Worm (Caenorhabditis elegans) whole organism, late embryonic: ENCODE results near the gene acd-4.

Source experiments
- C08G9.2 ChIP-seq: sonication (generic microtip); optimal IDR thresholded peaks from 2 replicates; lab custom pipeline; 2016; ENCODE audit warnings: mild to moderate bottlenecking, missing genetic modification characterization, moderate library complexity, missing compliant biosample characterization
- F13H6.1 ChIP-seq: sonication (generic microtip); optimal IDR thresholded peaks from 2 replicates; lab custom pipeline; 2016; ENCODE audit warnings: missing genetic modification characterization, missing compliant biosample characterization
- K02D7.2 ChIP-seq: sonication (generic microtip); optimal IDR thresholded peaks from 2 replicates; lab custom pipeline; 2017; ENCODE audit warnings: mild to moderate bottlenecking, missing genetic modification characterization, missing compliant biosample characterization
- K09A11.1 ChIP-seq: sonication (generic microtip); optimal IDR thresholded peaks from 2 replicates; lab custom pipeline; 2017; ENCODE audit warnings: antibody characterized with exemption, mild to moderate bottlenecking, missing genetic modification characterization, missing compliant biosample characterization; ENCODE audit not compliant: insufficient read depth
- Y22D7AL.16 ChIP-seq: sonication (generic microtip); optimal IDR thresholded peaks from 2 replicates; lab custom pipeline; 2016; ENCODE audit warnings: missing genetic modification characterization, missing compliant biosample characterization
- ama-1 ChIP-seq: fragments of 150-350 bp; optimal IDR thresholded peaks from 2 replicates; lab custom pipeline; 2014
- ceh-18 ChIP-seq: sonication (generic microtip); optimal IDR thresholded peaks from 2 replicates; lab custom pipeline; 2016; ENCODE audit warnings: missing genetic modification characterization, missing compliant biosample characterization
- ceh-2 ChIP-seq: sonication (generic microtip); optimal IDR thresholded peaks from 2 replicates; lab custom pipeline; 2016; ENCODE audit warnings: missing genotype, missing genetic modification characterization, missing compliant biosample characterization
- ceh-31 ChIP-seq: sonication (generic microtip); optimal IDR thresholded peaks from 2 replicates; lab custom pipeline; 2016; ENCODE audit warnings: missing genetic modification characterization, missing compliant biosample characterization
- ceh-45 ChIP-seq: fragments of 200-800 bp; sonication (Bioruptor generic); IDR thresholded peaks from 2 replicates; pipeline ENCODE4 v1.3.6; 2022; ENCODE audit warnings: missing genetic modification reagents, missing genetic modification characterization, missing compliant biosample characterization
- ceh-48 ChIP-seq: sonication (generic microtip); optimal IDR thresholded peaks from 2 replicates; lab custom pipeline; 2016; ENCODE audit warnings: missing genetic modification characterization, inconsistent platforms, missing compliant biosample characterization
- che-1 ChIP-seq: sonication (generic microtip); optimal IDR thresholded peaks from 2 replicates; lab custom pipeline; 2016; ENCODE audit warnings: mild to moderate bottlenecking, missing genetic modification characterization, missing compliant biosample characterization
- dve-1 ChIP-seq: sonication (generic microtip); optimal IDR thresholded peaks from 2 replicates; lab custom pipeline; 2017; ENCODE audit warnings: antibody characterized with exemption, mild to moderate bottlenecking, missing genetic modification characterization, missing compliant biosample characterization
- ets-4 ChIP-seq: sonication (generic microtip); optimal IDR thresholded peaks from 2 replicates; lab custom pipeline; 2016; ENCODE audit warnings: missing genetic modification characterization, missing compliant biosample characterization
- fax-1 ChIP-seq: sonication (generic microtip); optimal IDR thresholded peaks from 2 replicates; lab custom pipeline; 2016; ENCODE audit warnings: missing genotype, missing genetic modification characterization, missing compliant biosample characterization
- fkh-6 ChIP-seq: sonication (generic microtip); optimal IDR thresholded peaks from 2 replicates; lab custom pipeline; 2016; ENCODE audit warnings: missing genetic modification characterization, missing compliant biosample characterization
- hlh-30 ChIP-seq: sonication (generic microtip); optimal IDR thresholded peaks from 2 replicates; lab custom pipeline; 2017; ENCODE audit warnings: antibody characterized with exemption, missing genetic modification characterization, missing compliant biosample characterization; ENCODE audit not compliant: insufficient read depth
- hlh-6 ChIP-seq: sonication (generic microtip); optimal IDR thresholded peaks from 2 replicates; lab custom pipeline; 2016; ENCODE audit warnings: missing genotype, missing genetic modification characterization, missing compliant biosample characterization
- hlh-8 ChIP-seq: sonication (generic microtip); optimal IDR thresholded peaks from 2 replicates; lab custom pipeline; 2016; ENCODE audit warnings: missing genotype, missing genetic modification characterization, missing compliant biosample characterization
- lim-6 ChIP-seq: sonication (generic microtip); optimal IDR thresholded peaks from 2 replicates; lab custom pipeline; 2016; ENCODE audit warnings: missing genetic modification characterization, missing compliant biosample characterization
- mec-3 ChIP-seq: sonication (generic microtip); optimal IDR thresholded peaks from 2 replicates; lab custom pipeline; 2016; ENCODE audit warnings: borderline replicate concordance, missing genetic modification characterization, missing compliant biosample characterization
- nfya-1 ChIP-seq: sonication (generic microtip); optimal IDR thresholded peaks from 2 replicates; lab custom pipeline; 2017; ENCODE audit warnings: missing genetic modification characterization, mild to moderate bottlenecking, missing compliant biosample characterization, antibody characterized with exemption, moderate library complexity
- npax-4 ChIP-seq: sonication (generic microtip); optimal IDR thresholded peaks from 2 replicates; lab custom pipeline; 2016; ENCODE audit warnings: missing genetic modification characterization, missing compliant biosample characterization
- odd-2 ChIP-seq: sonication (generic microtip); optimal IDR thresholded peaks from 2 replicates; lab custom pipeline; 2017; ENCODE audit warnings: antibody characterized with exemption, mild to moderate bottlenecking, missing genetic modification characterization, missing compliant biosample characterization
- pag-3 ChIP-seq: sonication (generic microtip); optimal IDR thresholded peaks from 2 replicates; lab custom pipeline; 2016; ENCODE audit warnings: missing compliant biosample characterization, missing genetic modification characterization, borderline replicate concordance
- pat-9 ChIP-seq: fragments of 200-800 bp; sonication (Bioruptor generic); optimal IDR thresholded peaks from 2 replicates; lab custom pipeline; 2018; ENCODE audit warnings: mild to moderate bottlenecking, missing genetic modification characterization, moderate library complexity, missing compliant biosample characterization
- pha-4 ChIP-seq: fragments of 150-350 bp; optimal IDR thresholded peaks from 2 replicates; lab custom pipeline; 2018; ENCODE audit warnings: missing biosample characterization, missing genetic modification reagents, missing genetic modification characterization
- pqm-1 ChIP-seq: sonication (generic microtip); optimal IDR thresholded peaks from 2 replicates; lab custom pipeline; 2016; ENCODE audit warnings: missing genetic modification characterization, missing compliant biosample characterization
- ref-2 ChIP-seq: sonication (generic microtip); optimal IDR thresholded peaks from 2 replicates; lab custom pipeline; 2016; ENCODE audit warnings: missing genetic modification characterization, missing compliant biosample characterization
- sox-2 ChIP-seq: fragments of 200-800 bp; sonication (Bioruptor generic); IDR thresholded peaks from 2 replicates; pipeline ENCODE4 v1.3.6; 2022; ENCODE audit warnings: missing genetic modification reagents, missing genetic modification characterization, missing compliant biosample characterization
- tbx-2 ChIP-seq: sonication (generic microtip); optimal IDR thresholded peaks from 2 replicates; lab custom pipeline; 2016; ENCODE audit warnings: missing genetic modification characterization, missing compliant biosample characterization
- tbx-7 ChIP-seq: sonication (generic microtip); optimal IDR thresholded peaks from 2 replicates; lab custom pipeline; 2016; ENCODE audit warnings: missing genotype, missing genetic modification characterization, missing compliant biosample characterization
- ttx-3 ChIP-seq: sonication (generic microtip); optimal IDR thresholded peaks from 2 replicates; lab custom pipeline; 2016; ENCODE audit warnings: missing genetic modification reagents, missing genetic modification characterization, missing compliant biosample characterization
- unc-3 ChIP-seq, 2 experiments: fragments of 200-800 bp in 1 of 2; sonication (Bioruptor generic) in 1 of 2; sonication (generic microtip) in 1 of 2; conservative IDR thresholded peaks in 1 of 2; optimal IDR thresholded peaks in 1 of 2; 2 replicates each; pipeline versions ENCODE4 v1.3.6 to Lab custom; 2016 to 2022; ENCODE audit warnings: missing compliant biosample characterization in 2 of 2, missing genetic modification characterization in 2 of 2, missing genetic modification reagents in 1 of 2
- unc-42 ChIP-seq: sonication (generic microtip); optimal IDR thresholded peaks from 2 replicates; lab custom pipeline; 2016; ENCODE audit warnings: missing genotype, missing genetic modification characterization, missing compliant biosample characterization
- unc-86 ChIP-seq: sonication (generic microtip); optimal IDR thresholded peaks from 2 replicates; lab custom pipeline; 2016; ENCODE audit warnings: missing genetic modification characterization, missing compliant biosample characterization
- zip-5 ChIP-seq: sonication (generic microtip); optimal IDR thresholded peaks from 2 replicates; lab custom pipeline; 2016; ENCODE audit warnings: missing genetic modification characterization, missing compliant biosample characterization

The acd-4 gene

ce11 chrV:8682719-8683118, 44.7 kb downstream of the acd-4 start, which contains the start of gene cln-3.3:
TSS of gene cln-3.3 (plus strand) at chrV:8683052.
- no peak for TF ChIP-seq che-1 (tag; lab: Kevin White, UChicago)
- no peak for TF ChIP-seq lim-6 (tag; lab: Kevin White, UChicago)
- TF ChIP-seq C08G9.2 (tag; lab: Kevin White, UChicago) = no peak
- TF ChIP-seq K02D7.2 = no peak
- TF ChIP-seq K09A11.1 (tag; lab: Kevin White, UChicago) = no peak
- TF ChIP-seq pat-9 (tag; lab: Kevin White, UChicago) = no peak
- no peak for TF ChIP-seq hlh-8
- TF ChIP-seq hlh-6 = no peak
- TF ChIP-seq odd-2 (tag; lab: Kevin White, UChicago) = no peak
- TF ChIP-seq ets-4 (tag; lab: Kevin White, UChicago) = no peak
- TF ChIP-seq pqm-1 (tag; lab: Kevin White, UChicago) = no peak

ce11 chrV:8683787-8684186, 45.8 kb downstream of the acd-4 start:
- no peak for TF ChIP-seq ama-1 (lab: Kevin White, UChicago)
- no peak for TF ChIP-seq tbx-2 (tag; lab: Kevin White, UChicago)
- TF ChIP-seq sox-2 (GFP tag; lab: Robert Waterston, UW) = no peak
- TF ChIP-seq ceh-2 (tag; lab: Kevin White, UChicago) = no peak
- no peak for TF ChIP-seq C08G9.2 (tag; lab: Kevin White, UChicago)
- no peak for TF ChIP-seq ceh-45 (GFP tag; lab: Robert Waterston, UW)
- no peak for TF ChIP-seq mec-3 (tag; lab: Kevin White, UChicago)
- TF ChIP-seq Y22D7AL.16 (tag; lab: Kevin White, UChicago) = no peak
- no peak for TF ChIP-seq ceh-18
- TF ChIP-seq npax-4 = no peak
- no peak for TF ChIP-seq unc-3 (GFP tag; conservative IDR thresholded peaks at IDR 0.05; lab: Robert Waterston, UW)
- TF ChIP-seq unc-3 (tag; optimal IDR thresholded peaks at IDR 0.05; lab: Kevin White, UChicago) = no peak
- TF ChIP-seq ceh-31 (tag; lab: Kevin White, UChicago) = no peak
- TF ChIP-seq ref-2 (tag; lab: Kevin White, UChicago) = no peak
- TF ChIP-seq K02D7.2 = no peak
- no peak for TF ChIP-seq tbx-7 (tag; lab: Kevin White, UChicago)
- no peak for TF ChIP-seq ttx-3 (tag; lab: Kevin White, UChicago)
- TF ChIP-seq pha-4 (tag; lab: Kevin White, UChicago) = no peak
- TF ChIP-seq pag-3 (tag; lab: Kevin White, UChicago) = no peak
- TF ChIP-seq ceh-48 (tag; lab: Kevin White, UChicago) = no peak
- TF ChIP-seq ets-4 (tag; lab: Kevin White, UChicago) = no peak

DNA sequence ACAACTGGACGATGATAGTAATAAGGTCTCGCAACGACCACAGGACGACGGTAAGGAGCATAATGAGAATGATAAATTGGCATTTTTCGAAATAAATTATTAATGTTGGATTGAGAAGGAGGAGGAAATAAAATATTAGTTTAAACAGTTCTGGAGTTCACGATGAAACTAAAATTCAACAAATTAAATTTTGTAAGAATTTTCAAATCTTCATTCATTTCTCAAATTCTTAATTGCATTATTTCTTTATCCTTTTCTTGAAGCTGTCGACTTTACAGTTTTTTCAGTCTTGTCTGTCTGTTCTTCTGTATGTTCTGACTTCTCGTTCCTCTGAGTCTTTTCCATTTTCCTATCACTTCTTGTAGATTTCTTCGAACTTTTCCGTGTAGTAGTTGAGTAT, 48.7 kb downstream of the acd-4 start, which contains the start of gene ZC190.7:
TSS of gene ZC190.7 (minus strand) at position 101 of the 400 bp plus-strand sequence.
- TF ChIP-seq sox-2 (GFP tag; lab: Robert Waterston, UW) (no peak), zip-5 (tag; lab: Kevin White, UChicago) (no peak), dve-1 (no peak), K09A11.1 (tag; lab: Kevin White, UChicago) (no peak), lim-6 (tag; lab: Kevin White, UChicago) (no peak), nfya-1 (tag; lab: Kevin White, UChicago) (no peak), unc-42 (tag; lab: Kevin White, UChicago) (no peak), ref-2 (tag; lab: Kevin White, UChicago) (no peak), pag-3 (tag; lab: Kevin White, UChicago) (no peak), F13H6.1 (tag; lab: Kevin White, UChicago) (no peak), hlh-8 (no peak), fax-1 (tag; lab: Kevin White, UChicago) (no peak), unc-86 (tag; lab: Kevin White, UChicago) (no peak), fkh-6 (tag; lab: Kevin White, UChicago) (no peak), hlh-30 (tag; lab: Kevin White, UChicago) (no peak), ama-1 (lab: Kevin White, UChicago) (no peak), Y22D7AL.16 (tag; lab: Kevin White, UChicago) (no peak), mec-3 (tag; lab: Kevin White, UChicago) (no peak), ceh-18 (no peak)
